Worm (Caenorhabditis elegans): ENCODE results near the gene W02B8.1.
"Not testable (repeated sequence)": the region's sequence is repeated elsewhere in the genome, so short reads cannot be mapped to it uniquely, and the experiment has no call there.

DNA sequence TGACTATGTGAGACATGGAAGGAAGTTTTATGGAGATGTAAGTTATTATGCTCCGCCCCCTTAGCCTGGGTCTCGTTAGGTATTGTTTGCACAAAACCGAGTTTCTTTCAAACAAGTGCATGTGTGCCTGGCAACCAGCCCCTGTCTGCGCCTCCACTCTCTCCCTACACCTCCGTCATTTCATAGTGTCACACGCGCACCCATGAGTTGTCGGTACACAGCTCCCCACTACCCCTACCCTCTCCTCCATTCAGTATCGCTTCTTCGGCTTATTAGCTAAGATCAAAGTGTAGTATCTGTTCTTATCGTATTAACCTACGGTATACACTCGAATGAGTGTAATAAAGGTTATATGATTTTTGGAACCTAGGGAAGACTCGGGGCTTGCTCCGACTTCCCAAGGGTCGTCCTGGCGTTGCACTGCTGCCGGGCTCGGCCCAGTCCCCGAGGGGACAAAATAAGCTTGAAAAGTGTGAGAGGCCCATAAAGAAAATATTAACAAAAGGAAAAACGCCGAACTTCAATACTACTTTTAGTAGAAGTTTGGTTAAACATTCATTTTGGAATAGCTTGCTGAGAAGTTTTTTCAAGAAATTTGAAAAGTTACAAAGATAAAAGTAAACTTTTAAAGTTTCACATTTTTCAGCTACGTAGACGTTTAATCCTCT is 49.2 kb downstream of the W02B8.1 start:
- TF ChIP-seq efl-3 (GFP tag; optimal IDR thresholded peaks at IDR 0.05); alr-1 (tag; optimal IDR thresholded peaks at IDR 0.05; ENCODE audit: borderline replicate concordance); unc-62 (GFP tag; optimal IDR thresholded peaks at IDR 0.05); sptf-1 (tag; optimal IDR thresholded peaks at IDR 0.05); lin-13 (GFP tag; optimal IDR thresholded peaks at IDR 0.05); grh-1 (GFP tag; IDR thresholded peaks at IDR 0.05); ama-1 (optimal IDR thresholded peaks at IDR 0.05); hpl-2 (GFP tag; optimal IDR thresholded peaks at IDR 0.05): not testable (repeated sequence)

Measured in whole organism, L1 larva.